Worm (Caenorhabditis elegans): ENCODE measurements around the gene fbxa-147.

fbxa-147 gene

ce11 chrV:14696604-14697307 is 19.5 kb upstream of the fbxa-147 start, which contains the start of gene unc-112 (continued):
- peak; percentile 51 for TF ChIP-seq ceh-14 (tag; optimal IDR thresholded peaks at IDR 0.05)
- no peak for TF ChIP-seq hlh-15 (tag; optimal IDR thresholded peaks at IDR 0.05)
- TF ChIP-seq ceh-6 (GFP tag; optimal IDR thresholded peaks at IDR 0.05) = peak; percentile 20
- no peak for TF ChIP-seq unc-3 (GFP tag; conservative IDR thresholded peaks at IDR 0.05)
- TF ChIP-seq unc-3 (tag; optimal IDR thresholded peaks at IDR 0.05) = no peak
- TF ChIP-seq pat-9 (tag; optimal IDR thresholded peaks at IDR 0.05) = peak; percentile 66
- TF ChIP-seq elt-2 (tag; optimal IDR thresholded peaks at IDR 0.05) = no peak
- peak; percentile 93 for TF ChIP-seq rnt-1 (tag; optimal IDR thresholded peaks at IDR 0.05)
- peak; percentile 9 for TF ChIP-seq unc-86 (tag; optimal IDR thresholded peaks at IDR 0.05)
- TF ChIP-seq dve-1 (tag; optimal IDR thresholded peaks at IDR 0.05) = no peak
- peak; percentile 95 for TF ChIP-seq ceh-18 (tag; optimal IDR thresholded peaks at IDR 0.05)
- no peak for TF ChIP-seq ceh-22 (tag; optimal IDR thresholded peaks at IDR 0.05)
- TF ChIP-seq nfya-1 (tag; optimal IDR thresholded peaks at IDR 0.05) = peak; percentile 93
- peak; percentile 17 for TF ChIP-seq ztf-16 (tag; optimal IDR thresholded peaks at IDR 0.05)
- TF ChIP-seq sdc-2 (tag; optimal IDR thresholded peaks at IDR 0.05) = peak; percentile 67
- TF ChIP-seq fkh-10 (GFP tag; optimal IDR thresholded peaks at IDR 0.05) = no peak
- TF ChIP-seq pha-2 (tag; optimal IDR thresholded peaks at IDR 0.05) = no peak
- peak; percentile 53 for TF ChIP-seq ets-4 (tag; optimal IDR thresholded peaks at IDR 0.05)
- TF ChIP-seq ceh-48 (tag; optimal IDR thresholded peaks at IDR 0.05) = peak; percentile 3
- TF ChIP-seq tbx-7 (tag; optimal IDR thresholded peaks at IDR 0.05) = no peak
- peak; percentile 58 for TF ChIP-seq unc-42 (tag; optimal IDR thresholded peaks at IDR 0.05)
- TF ChIP-seq ttx-3 (tag; optimal IDR thresholded peaks at IDR 0.05) = no peak
- TF ChIP-seq C38D4.7 (GFP tag; optimal IDR thresholded peaks at IDR 0.05) = peak; percentile 6
- no peak for TF ChIP-seq odd-2 (tag; optimal IDR thresholded peaks at IDR 0.05)
- TF ChIP-seq pqm-1 (tag; optimal IDR thresholded peaks at IDR 0.05) = no peak
- TF ChIP-seq ref-2 (tag; optimal IDR thresholded peaks at IDR 0.05) = peak; percentile 89
- TF ChIP-seq zip-5 (tag; optimal IDR thresholded peaks at IDR 0.05) = no peak
- TF ChIP-seq sox-2 (GFP tag; IDR thresholded peaks at IDR 0.05) = no peak
- TF ChIP-seq nhr-11 (tag; optimal IDR thresholded peaks at IDR 0.05) = no peak
- TF ChIP-seq hlh-8 (tag; optimal IDR thresholded peaks at IDR 0.05) = peak; percentile 29
- TF ChIP-seq ceh-45 (GFP tag; IDR thresholded peaks at IDR 0.05) = no peak
- peak; percentile 61 for TF ChIP-seq hlh-30 (tag; optimal IDR thresholded peaks at IDR 0.05; ENCODE audit: insufficient read depth)
- TF ChIP-seq nhr-232 (tag; optimal IDR thresholded peaks at IDR 0.05) = no peak
- peak; percentile 91 for TF ChIP-seq ceh-31 (tag; optimal IDR thresholded peaks at IDR 0.05)
- TF ChIP-seq unc-55 (GFP tag; optimal IDR thresholded peaks at IDR 0.05) = peak; percentile 96
- TF ChIP-seq ceh-2 (tag; optimal IDR thresholded peaks at IDR 0.05) = peak; percentile 68
- peak; percentile 32 for TF ChIP-seq che-1 (tag; optimal IDR thresholded peaks at IDR 0.05)
- TF ChIP-seq fkh-6 (tag; optimal IDR thresholded peaks at IDR 0.05) = peak; percentile 58
- no peak for TF ChIP-seq pha-4 (tag; optimal IDR thresholded peaks at IDR 0.05)
- no peak for TF ChIP-seq npax-4 (tag; optimal IDR thresholded peaks at IDR 0.05)
- peak; percentile 32 for TF ChIP-seq pros-1 (tag; optimal IDR thresholded peaks at IDR 0.05)
- peak; percentile 67 for TF ChIP-seq ceh-19 (GFP tag; optimal IDR thresholded peaks at IDR 0.05)
- peak; percentile 22 for TF ChIP-seq pax-1 (tag; optimal IDR thresholded peaks at IDR 0.05)
- no peak for TF ChIP-seq ama-1 (optimal IDR thresholded peaks at IDR 0.05)
- TF ChIP-seq ceh-34 (tag; optimal IDR thresholded peaks at IDR 0.05) = peak; percentile 93
